Worm (Caenorhabditis elegans) whole organism, L3 larva: ENCODE results near the gene irld-33.

Source experiments
- R02D3.7 ChIP-seq: fragments of 150-350 bp; optimal IDR thresholded peaks from 2 replicates; lab custom pipeline; 2014; ENCODE audit warnings: missing biosample characterization, missing genetic modification characterization
- aly-2 ChIP-seq: fragments of 150-350 bp; optimal IDR thresholded peaks from 2 replicates; lab custom pipeline; 2014; ENCODE audit warnings: missing biosample characterization, missing genetic modification characterization
- ama-1 ChIP-seq: fragments of 150-350 bp; optimal IDR thresholded peaks from 2 replicates; lab custom pipeline; 2018
- ceh-16 ChIP-seq: sonication (generic microtip); optimal IDR thresholded peaks from 2 replicates; lab custom pipeline; 2017; ENCODE audit warnings: missing biosample characterization, missing genetic modification characterization
- ceh-82 ChIP-seq: fragments of 150-350 bp; optimal IDR thresholded peaks from 2 replicates; lab custom pipeline; 2014; ENCODE audit warnings: missing biosample characterization, missing genetic modification characterization
- egl-27 ChIP-seq: sonication (generic microtip); optimal IDR thresholded peaks from 4 replicates; lab custom pipeline; 2017; ENCODE audit warnings: missing biosample characterization, missing genetic modification reagents, missing genetic modification characterization
- fos-1 ChIP-seq: fragments of 150-350 bp; optimal IDR thresholded peaks from 2 replicates; lab custom pipeline; 2014; ENCODE audit warnings: missing biosample characterization, missing genetic modification characterization
- hmg-11 ChIP-seq: sonication (generic microtip); optimal IDR thresholded peaks from 2 replicates; lab custom pipeline; 2016; ENCODE audit warnings: missing genetic modification characterization, missing compliant biosample characterization
- mdl-1 ChIP-seq: fragments of 150-350 bp; optimal IDR thresholded peaks from 2 replicates; lab custom pipeline; 2014; ENCODE audit warnings: missing biosample characterization, missing genetic modification characterization
- nhr-237 ChIP-seq: fragments of 150-350 bp; optimal IDR thresholded peaks from 2 replicates; lab custom pipeline; 2014; ENCODE audit warnings: missing biosample characterization, missing genetic modification characterization
- snpc-4 ChIP-seq: fragments of 150-350 bp; optimal IDR thresholded peaks from 2 replicates; lab custom pipeline; 2014; ENCODE audit warnings: missing biosample characterization, missing genetic modification characterization
- tbx-2 ChIP-seq: sonication (generic microtip); optimal IDR thresholded peaks from 2 replicates; lab custom pipeline; 2016; ENCODE audit warnings: mild to moderate bottlenecking, missing genetic modification characterization, missing compliant biosample characterization
- unc-39 ChIP-seq: sonication (generic microtip); optimal IDR thresholded peaks from 4 replicates; lab custom pipeline; 2017; ENCODE audit warnings: missing biosample characterization, missing genetic modification characterization
- unc-62 ChIP-seq: fragments of 150-350 bp; sonication (generic microtip); optimal IDR thresholded peaks from 4 replicates; lab custom pipeline; 2014; ENCODE audit warnings: missing biosample characterization, missing genetic modification reagents, missing genetic modification characterization

DNA sequence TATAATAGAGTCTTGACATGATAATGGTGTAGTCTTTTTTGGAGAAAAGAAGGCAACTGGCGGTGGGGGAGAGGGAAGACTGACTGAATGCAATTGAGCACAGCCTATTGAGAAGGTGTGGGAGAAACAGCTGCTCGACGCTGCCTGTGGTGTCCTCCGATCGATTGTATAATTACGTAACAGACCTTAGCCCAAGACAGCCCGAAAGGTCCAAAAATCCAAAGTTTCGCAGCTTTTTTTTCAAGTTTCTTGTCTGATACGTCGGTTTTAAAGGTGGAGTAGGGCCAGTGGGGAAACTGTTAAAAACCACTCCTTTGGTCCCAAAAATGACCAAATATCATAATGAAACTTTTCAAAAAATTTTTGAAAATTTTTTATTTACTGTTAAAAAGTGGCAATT, 49.2 kb downstream of the irld-33 start, which contains the start of the genes C08F1.6 and fbxb-13:
- TF ChIP-seq R02D3.7 (tag; lab: Kevin White, UChicago) (no peak), ceh-82 (tag; lab: Kevin White, UChicago) (no peak), mdl-1 (tag; lab: Kevin White, UChicago) (no peak), nhr-237 (tag; lab: Kevin White, UChicago) (no peak), ama-1 (lab: Kevin White, UChicago) (no peak), ceh-16 (tag; lab: Kevin White, UChicago) (no peak), unc-39 (tag; lab: Kevin White, UChicago) (no peak), egl-27 (tag; lab: Kevin White, UChicago) (no peak), aly-2 (tag; lab: Kevin White, UChicago) (no peak), fos-1 (tag; lab: Kevin White, UChicago) (no peak), hmg-11 (tag; lab: Kevin White, UChicago) (no peak), tbx-2 (tag; lab: Kevin White, UChicago) (no peak), unc-62 (GFP tag; lab: Kevin White, UChicago) (no peak), snpc-4 (no peak)
